Fruit fly (Drosophila melanogaster): Measurements from ENCODE around the gene Fnta.

DNA sequence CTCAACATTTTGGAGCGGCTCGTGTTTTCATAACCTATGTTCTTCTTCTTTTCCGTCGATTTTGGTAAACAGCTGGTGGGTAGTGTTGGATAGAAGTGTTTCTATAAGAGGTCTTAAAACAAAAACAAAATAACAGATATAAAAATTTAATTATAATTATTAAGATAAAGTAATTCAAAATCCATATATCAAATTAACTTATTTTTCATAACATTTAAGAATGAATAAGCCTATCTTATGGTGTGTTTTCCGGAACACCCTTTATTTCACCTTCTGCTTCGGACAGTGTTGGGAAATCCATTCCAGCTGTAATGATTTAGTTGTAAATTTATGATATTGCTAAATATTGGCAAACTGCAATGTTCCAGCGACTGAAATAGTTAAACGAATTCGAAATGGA, 19.9 kb upstream of the Fnta start, which contains the start of the genes mRpS2 and Mon1:
- TF ChIP-seq CG32121 (GFP tag; IDR thresholded peaks at IDR 0.05), result peak; percentile 97
- TF ChIP-seq Snoo (tag; optimal IDR thresholded peaks at IDR 0.05), result peak; percentile 88
- peak; percentile 53 for TF ChIP-seq gl (tag; optimal IDR thresholded peaks at IDR 0.05)
- peak; percentile 92 for TF ChIP-seq CG8159 (tag; optimal IDR thresholded peaks at IDR 0.05)
- peak; percentile 95 for TF ChIP-seq rn (GFP tag; IDR thresholded peaks at IDR 0.05)
- TF ChIP-seq CG14655 (GFP tag; optimal IDR thresholded peaks at IDR 0.05), result peak; percentile 93
